Worm (Caenorhabditis elegans): ENCODE results near the gene rab-28.

Gene rab-28

DNA sequence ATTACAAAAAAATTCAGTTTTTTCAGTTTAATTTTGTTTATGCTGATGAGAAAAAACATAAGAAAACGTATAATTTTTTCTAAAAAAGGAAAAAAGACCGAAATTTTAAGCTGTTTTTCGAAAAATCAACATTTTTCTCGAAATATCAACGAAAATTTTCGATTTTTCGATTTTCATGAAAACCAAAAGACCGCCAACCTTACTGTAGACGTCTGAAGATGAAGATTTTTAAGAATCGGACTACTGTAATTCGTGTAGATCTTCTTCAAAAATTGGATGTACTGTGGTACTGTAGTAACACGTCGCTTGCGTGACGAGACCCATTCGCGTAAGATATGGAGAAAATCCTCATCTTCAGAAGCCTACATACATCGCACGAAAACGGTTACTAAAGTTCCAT is 33.0 kb downstream of the rab-28 start:
- TF ChIP-seq unc-62 (GFP tag; optimal IDR thresholded peaks at IDR 0.05 in 1 of 2) (no peak), unc-62 (tag; optimal IDR thresholded peaks at IDR 0.05) (no peak), hlh-11 (tag; optimal IDR thresholded peaks at IDR 0.05) (no peak), unc-130 (GFP tag; optimal IDR thresholded peaks at IDR 0.05) (no peak), aha-1 (tag) (peak; percentile 91), ZK546.5 (tag; optimal IDR thresholded peaks at IDR 0.05) (no peak)

DNA sequence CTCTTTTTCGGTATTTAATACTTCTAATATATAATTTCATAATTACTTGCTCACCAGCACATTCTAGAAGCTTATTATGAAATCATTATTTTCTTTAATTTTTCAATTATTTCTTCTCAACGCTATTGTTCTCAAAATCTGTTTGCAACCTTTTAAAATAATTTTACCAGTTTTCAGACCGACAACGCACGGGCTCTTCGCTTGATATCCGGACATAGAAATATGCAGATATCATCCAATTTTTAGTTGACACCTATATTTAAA is 43.9 kb downstream of the rab-28 start, which contains the start of gene wnk-1:
Gene wnk-1, plus strand, starts transcription at position 165 of the 264 bp plus-strand sequence.
- TF ChIP-seq set-16 (GFP tag; IDR thresholded peaks at IDR 0.05) (no peak), ztf-7 (tag; optimal IDR thresholded peaks at IDR 0.05) (no peak), ceh-82 (tag; optimal IDR thresholded peaks at IDR 0.05) (no peak), mdl-1 (tag; optimal IDR thresholded peaks at IDR 0.05) (no peak), fos-1 (tag; optimal IDR thresholded peaks at IDR 0.05) (no peak), mdt-29 (GFP tag; IDR thresholded peaks at IDR 0.05) (no peak), hmg-1.1 (GFP tag; IDR thresholded peaks at IDR 0.05) (no peak), hif-1 (tag; optimal IDR thresholded peaks at IDR 0.05) (no peak), dmd-6 (GFP tag; IDR thresholded peaks at IDR 0.05) (no peak), gei-8 (GFP tag; optimal IDR thresholded peaks at IDR 0.05) (no peak), nhr-42 (GFP tag; IDR thresholded peaks at IDR 0.05) (no peak), zfp-3 (GFP tag; conservative IDR thresholded peaks at IDR 0.05) (no peak), ctbp-1 (GFP tag; IDR thresholded peaks at IDR 0.05) (no peak), daf-12 (tag; optimal IDR thresholded peaks at IDR 0.05) (no peak), ceh-28 (tag; optimal IDR thresholded peaks at IDR 0.05) (no peak), zip-11 (GFP tag; IDR thresholded peaks at IDR 0.05) (no peak), nhr-28 (tag; optimal IDR thresholded peaks at IDR 0.05) (no peak), lin-38 (GFP tag; IDR thresholded peaks at IDR 0.05) (no peak), nhr-237 (tag; optimal IDR thresholded peaks at IDR 0.05) (no peak)

DNA sequence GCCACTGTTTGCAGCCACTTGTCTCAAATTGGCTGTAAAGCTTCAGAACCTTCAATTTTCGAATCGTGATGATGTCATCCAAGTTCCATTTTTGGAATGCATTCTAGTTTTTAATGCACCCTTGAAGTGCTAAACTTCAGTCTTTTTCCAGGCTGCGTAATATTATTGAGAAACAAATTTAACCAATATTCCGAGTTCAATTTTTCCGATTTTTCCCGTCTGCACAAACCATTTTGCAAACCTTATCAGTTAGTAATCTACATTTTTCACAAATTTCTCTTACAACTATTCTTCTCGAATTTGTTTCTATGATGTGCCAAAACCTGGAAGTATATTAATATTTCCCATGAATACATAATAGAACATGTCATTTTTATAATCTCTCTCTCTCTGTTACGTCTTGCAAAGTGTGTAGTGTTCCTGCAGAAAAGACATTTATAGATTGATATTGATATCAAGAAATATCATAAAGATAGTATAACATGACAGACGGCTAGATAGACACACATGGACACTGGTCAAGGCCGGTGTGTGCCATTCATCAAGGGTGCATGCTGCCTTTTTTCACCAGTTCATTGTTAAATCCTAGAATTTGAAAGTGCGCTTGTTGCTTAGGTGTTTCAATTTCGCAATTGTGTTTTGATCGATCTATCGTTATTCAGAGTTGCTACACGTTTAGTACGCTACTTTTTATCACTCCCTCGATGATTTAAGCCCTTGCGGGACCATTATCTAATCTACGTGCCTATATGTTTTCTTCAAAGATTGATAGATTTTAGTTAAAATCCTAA is 44.5 kb downstream of the rab-28 start:
- TF ChIP-seq mdl-1 (tag; optimal IDR thresholded peaks at IDR 0.05) (peak in 1 of 2 experiments; percentile 7), nhr-28 (tag; optimal IDR thresholded peaks at IDR 0.05) (peak; percentile 46), nhr-48 (tag; optimal IDR thresholded peaks at IDR 0.05) (no peak), saeg-2 (GFP tag; IDR thresholded peaks at IDR 0.05) (no peak), Y5F2A.4 (GFP tag; optimal IDR thresholded peaks at IDR 0.05) (no peak), arid-1 (GFP tag; conservative IDR thresholded peaks at IDR 0.05) (no peak), lsy-2 (tag; optimal IDR thresholded peaks at IDR 0.05) (no peak), dmd-8 (GFP tag; IDR thresholded peaks at IDR 0.05) (no peak), tra-1 (GFP tag; IDR thresholded peaks at IDR 0.05) (no peak), aha-1 (tag) (peak; percentile 91), jun-1 (tag; optimal IDR thresholded peaks at IDR 0.05) (no peak), duxl-1 (tag; optimal IDR thresholded peaks at IDR 0.05; ENCODE audit: poor library complexity) (no peak), zip-2 (tag; optimal IDR thresholded peaks at IDR 0.05) (no peak), Y105C5A.15 (GFP tag; IDR thresholded peaks at IDR 0.05) (no peak), ceh-62 (tag; optimal IDR thresholded peaks at IDR 0.05) (no peak), nhr-111 (GFP tag; optimal IDR thresholded peaks at IDR 0.05) (no peak), ceh-32 (tag; optimal IDR thresholded peaks at IDR 0.05; ENCODE audit: poor library complexity) (no peak), attf-4 (tag; optimal IDR thresholded peaks at IDR 0.05) (no peak), F49E8.2 (tag; optimal IDR thresholded peaks at IDR 0.05; ENCODE audit: borderline replicate concordance) (no peak), sdz-12 (GFP tag; optimal IDR thresholded peaks at IDR 0.05) (no peak), dmd-6 (GFP tag; IDR thresholded peaks at IDR 0.05) (peak; percentile 32; the same call in 1 of the 2 replicates), egl-43 (GFP tag; IDR thresholded peaks at IDR 0.05) (no peak), mes-2 (tag; optimal IDR thresholded peaks at IDR 0.05; ENCODE audit: poor library complexity, severe bottlenecking) (no peak), daf-19 (GFP tag; conservative IDR thresholded peaks at IDR 0.05) (no peak), zfp-3 (GFP tag; conservative IDR thresholded peaks at IDR 0.05) (no peak), lir-3 (tag; optimal IDR thresholded peaks at IDR 0.05) (no peak), F37D6.2 (tag; optimal IDR thresholded peaks at IDR 0.05) (no peak)

Data from whole organism, L4 larva.